Fruit fly (Drosophila melanogaster): ENCODE measurements around the gene CG11052.

DNA sequence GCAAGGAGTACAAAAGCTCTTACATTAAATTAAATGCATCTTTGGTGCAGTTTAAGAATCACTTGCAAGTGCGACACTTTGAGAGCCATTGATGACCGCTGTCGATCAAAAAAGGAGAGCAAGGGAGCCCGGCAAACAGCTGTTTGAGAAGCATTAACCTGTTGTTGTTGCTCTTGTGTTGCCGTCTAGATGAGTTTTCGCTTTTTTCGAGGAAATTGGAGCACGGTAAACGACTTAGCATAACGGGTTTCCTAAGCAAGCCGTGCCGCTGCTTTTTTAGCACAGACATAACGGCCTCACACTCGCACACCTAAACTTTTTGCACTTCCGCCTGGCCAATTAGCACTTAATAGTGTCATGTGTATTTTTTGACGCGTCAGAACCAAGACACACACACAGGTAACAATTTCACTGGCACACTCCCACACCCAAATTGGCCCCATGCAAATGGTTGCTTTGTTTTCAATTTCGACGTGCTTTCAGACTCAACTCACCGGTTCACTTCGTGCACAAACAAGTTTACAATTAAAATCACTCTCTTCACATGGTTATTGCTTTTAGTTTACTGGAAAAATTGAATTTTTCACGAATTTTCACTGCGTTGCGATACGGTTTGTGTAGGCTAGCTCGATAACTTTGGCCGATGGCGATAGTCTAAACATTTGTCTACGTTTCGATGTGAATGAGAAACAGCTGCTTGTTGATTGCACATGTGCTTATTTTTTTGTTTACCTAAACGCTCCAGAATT lies 21.2 kb upstream of the CG11052 start, which contains the start of the genes CG10903 and CG2747:
- TF ChIP-seq Dfd (GFP tag; optimal IDR thresholded peaks at IDR 0.05) (no peak), sv (GFP tag; optimal IDR thresholded peaks at IDR 0.05) (no peak), woc (GFP tag; optimal IDR thresholded peaks at IDR 0.05) (no peak)

Measured in whole organism, wandering third instar larva.